Fruit fly (Drosophila melanogaster) whole organism, embryonic: Measurements from ENCODE around the gene Cyp303a1.
A peak's percentile ranks its signal among the peaks of the same experiment; 100 is the strongest.

Experiments used
- Ada2b ChIP-seq: fragments of 200-800 bp; sonication (Bioruptor generic); IDR thresholded peaks from 2 replicates; pipeline ENCODE4 v1.3.6; 2022; ENCODE audit warnings: missing biosample characterization, missing genetic modification characterization
- Asciz ChIP-seq: fragments of 200-800 bp; sonication (Bioruptor generic); optimal IDR thresholded peaks from 2 replicates; lab custom pipeline; 2017; ENCODE audit warnings: missing biosample characterization, mild to moderate bottlenecking, missing genetic modification characterization, missing genetic modification reagents
- CG12104 ChIP-seq: fragments of 200-800 bp; sonication (Bioruptor generic); optimal IDR thresholded peaks from 3 replicates; lab custom pipeline; 2016; ENCODE audit warnings: missing biosample characterization, missing genetic modification characterization
- CG12155 ChIP-seq: fragments of 200-800 bp; sonication (Bioruptor generic); optimal IDR thresholded peaks from 3 replicates; lab custom pipeline; 2016; ENCODE audit warnings: missing biosample characterization, missing genetic modification characterization
- CG12659 ChIP-seq: fragments of 200-800 bp; sonication (Bioruptor generic); optimal IDR thresholded peaks from 3 replicates; lab custom pipeline; 2017; ENCODE audit warnings: mild to moderate bottlenecking, missing biosample characterization, missing genetic modification reagents, missing genetic modification characterization
- CG12769 ChIP-seq: fragments of 200-800 bp; sonication (Bioruptor generic); optimal IDR thresholded peaks from 2 replicates; lab custom pipeline; 2019; ENCODE audit warnings: missing biosample characterization, mild to moderate bottlenecking, missing genetic modification characterization, moderate library complexity
- CG14441 ChIP-seq: fragments of 200-800 bp; sonication (Bioruptor generic); IDR thresholded peaks from 2 replicates; pipeline ENCODE4 v1.3.6; 2022; ENCODE audit warnings: missing biosample characterization, missing genetic modification characterization
- CG30431 ChIP-seq: fragments of 200-800 bp; sonication (Bioruptor generic); optimal IDR thresholded peaks from 2 replicates; lab custom pipeline; 2017; ENCODE audit warnings: missing biosample characterization, missing genetic modification characterization
- CG4404 ChIP-seq: fragments of 200-800 bp; sonication (Bioruptor generic); IDR thresholded peaks from 2 replicates; pipeline ENCODE4 v1.3.6; 2022; ENCODE audit warnings: missing biosample characterization, missing genetic modification characterization
- CG4730 ChIP-seq: fragments of 200-800 bp; sonication (Bioruptor generic); IDR thresholded peaks from 2 replicates; pipeline ENCODE4 v1.3.6; 2022; ENCODE audit warnings: missing biosample characterization, missing genetic modification characterization
- CG4854 ChIP-seq: fragments of 200-800 bp; sonication (Bioruptor generic); optimal IDR thresholded peaks from 2 replicates; lab custom pipeline; 2016; ENCODE audit warnings: missing biosample characterization, missing genetic modification characterization, inconsistent platforms
- CG6175 ChIP-seq: fragments of 200-800 bp; sonication (Bioruptor generic); IDR thresholded peaks from 3 replicates; pipeline ENCODE4 v1.3.6; 2022; ENCODE audit warnings: missing biosample characterization, missing genetic modification characterization
- CG7357 ChIP-seq: fragments of 200-800 bp; sonication (Bioruptor generic); IDR thresholded peaks from 3 replicates; pipeline ENCODE4 v1.3.6; 2022; ENCODE audit warnings: missing biosample characterization, missing genetic modification characterization
- CG7963 ChIP-seq: fragments of 200-800 bp; sonication (Bioruptor generic); IDR thresholded peaks from 3 replicates; pipeline ENCODE4 v1.3.6; 2022; ENCODE audit warnings: missing biosample characterization, missing genetic modification characterization; ENCODE audit not compliant: partially characterized antibody
- CG8089 ChIP-seq: fragments of 200-800 bp; sonication (Bioruptor generic); optimal IDR thresholded peaks from 3 replicates; lab custom pipeline; 2016; ENCODE audit warnings: missing biosample characterization, missing genetic modification characterization
- CG8359 ChIP-seq: fragments of 200-800 bp; sonication (Bioruptor generic); optimal IDR thresholded peaks from 2 replicates; lab custom pipeline; 2017; ENCODE audit warnings: missing biosample characterization, mild to moderate bottlenecking, missing genetic modification characterization, borderline replicate concordance
- CG8765 ChIP-seq: fragments of 200-800 bp; sonication (Bioruptor generic); IDR thresholded peaks from 2 replicates; pipeline ENCODE4 v1.3.6; 2022; ENCODE audit warnings: missing biosample characterization, missing genetic modification characterization
- CG9609 ChIP-seq: fragments of 200-800 bp; sonication (Bioruptor generic); optimal IDR thresholded peaks from 3 replicates; lab custom pipeline; 2016; ENCODE audit warnings: missing biosample characterization, missing genetic modification characterization
- Dad ChIP-seq: fragments of 200-800 bp; sonication (Bioruptor generic); optimal IDR thresholded peaks from 3 replicates; lab custom pipeline; 2016; ENCODE audit warnings: missing biosample characterization, missing genetic modification characterization
- Doc3 ChIP-seq: fragments of 200-800 bp; sonication (Bioruptor generic); IDR thresholded peaks from 3 replicates; pipeline ENCODE4 v1.3.6; 2022; ENCODE audit warnings: missing biosample characterization, missing genetic modification characterization; ENCODE audit not compliant: partially characterized antibody
- Fer1 ChIP-seq: fragments of 200-800 bp; sonication (Bioruptor generic); optimal IDR thresholded peaks from 2 replicates; lab custom pipeline; 2017; ENCODE audit warnings: missing biosample characterization, mild to moderate bottlenecking, missing genetic modification characterization
- Fer3 ChIP-seq: fragments of 200-800 bp; sonication (Bioruptor generic); optimal IDR thresholded peaks from 2 replicates; lab custom pipeline; 2018; ENCODE audit warnings: missing biosample characterization, mild to moderate bottlenecking, missing genetic modification characterization, moderate library complexity
- H15 ChIP-seq: fragments of 200-800 bp; sonication (Bioruptor generic); IDR thresholded peaks from 3 replicates; pipeline ENCODE4 v1.3.6; 2022; ENCODE audit warnings: missing biosample characterization, missing genetic modification characterization
- Jarid2 ChIP-seq: fragments of 200-800 bp; sonication (Bioruptor generic); optimal IDR thresholded peaks from 3 replicates; lab custom pipeline; 2017; ENCODE audit warnings: mild to moderate bottlenecking, missing biosample characterization, missing genetic modification reagents, missing genetic modification characterization
- Lpt ChIP-seq: fragments of >200 bp; optimal IDR thresholded peaks from 2 replicates; lab custom pipeline; 2018; ENCODE audit warnings: missing biosample characterization, missing genetic modification characterization
- MTF-1 ChIP-seq: fragments of 200-800 bp; sonication (Bioruptor generic); optimal IDR thresholded peaks from 2 replicates; lab custom pipeline; 2018; ENCODE audit warnings: missing biosample characterization, mild to moderate bottlenecking, missing genetic modification characterization, borderline replicate concordance
- Mrtf ChIP-seq: fragments of 200-800 bp; sonication (Bioruptor generic); IDR thresholded peaks from 3 replicates; pipeline ENCODE4 v1.3.6; 2022; ENCODE audit warnings: missing biosample characterization, missing genetic modification characterization
- Six4 ChIP-seq: fragments of 200-800 bp; sonication (Bioruptor generic); optimal IDR thresholded peaks from 2 replicates; lab custom pipeline; 2016; ENCODE audit warnings: missing biosample characterization, missing genetic modification characterization
- aop ChIP-seq: fragments of 200-800 bp; sonication (Bioruptor generic); IDR thresholded peaks from 2 replicates; pipeline ENCODE4 v1.3.6; 2022; ENCODE audit warnings: missing biosample characterization, missing genetic modification characterization
- bigmax ChIP-seq: fragments of 200-800 bp; sonication (Bioruptor generic); optimal IDR thresholded peaks from 2 replicates; lab custom pipeline; 2018; ENCODE audit warnings: missing biosample characterization, mild to moderate bottlenecking, missing genetic modification characterization
- cas ChIP-seq: fragments of 200-800 bp; sonication (Bioruptor generic); IDR thresholded peaks from 2 replicates; pipeline ENCODE4 v1.3.6; 2022; ENCODE audit warnings: missing biosample characterization, missing genetic modification characterization
- chm ChIP-seq: fragments of 200-800 bp; sonication (Bioruptor generic); IDR thresholded peaks from 2 replicates; pipeline ENCODE4 v1.3.6; 2022; ENCODE audit warnings: missing biosample characterization, missing genetic modification characterization
- corto ChIP-seq: fragments of 200-800 bp; sonication (Bioruptor generic); optimal IDR thresholded peaks from 2 replicates; lab custom pipeline; 2016; ENCODE audit warnings: missing biosample characterization, mild to moderate bottlenecking, missing genetic modification characterization, moderate library complexity
- crol ChIP-seq: fragments of 200-800 bp; sonication (Bioruptor generic); IDR thresholded peaks from 2 replicates; pipeline ENCODE4 v1.3.6; 2022; ENCODE audit warnings: missing biosample characterization, missing genetic modification characterization
- dysf ChIP-seq: fragments of 200-800 bp; sonication (Bioruptor generic); IDR thresholded peaks from 3 replicates; pipeline ENCODE4 v1.3.6; 2022; ENCODE audit warnings: missing biosample characterization, missing genetic modification characterization
- ewg ChIP-seq: fragments of 200-800 bp; sonication (Bioruptor generic); optimal IDR thresholded peaks from 3 replicates; lab custom pipeline; 2017; ENCODE audit warnings: mild to moderate bottlenecking, missing biosample characterization, missing genetic modification reagents, missing genetic modification characterization
- inv ChIP-seq: fragments of 200-800 bp; sonication (Bioruptor generic); IDR thresholded peaks from 2 replicates; pipeline ENCODE4 v1.3.6; 2022; ENCODE audit warnings: missing biosample characterization, missing genetic modification characterization; ENCODE audit not compliant: partially characterized antibody
- lilli ChIP-seq: fragments of 200-800 bp; sonication (Bioruptor generic); optimal IDR thresholded peaks from 3 replicates; lab custom pipeline; 2016; ENCODE audit warnings: missing biosample characterization, missing genetic modification characterization
- mirr ChIP-seq: fragments of 200-800 bp; sonication (Bioruptor generic); optimal IDR thresholded peaks from 3 replicates; lab custom pipeline; 2018; ENCODE audit warnings: missing biosample characterization, mild to moderate bottlenecking, missing genetic modification characterization
- mld ChIP-seq: fragments of 200-800 bp; sonication (Bioruptor generic); IDR thresholded peaks from 3 replicates; pipeline ENCODE4 v1.3.6; 2022; ENCODE audit warnings: missing biosample characterization, missing genetic modification characterization; ENCODE audit not compliant: partially characterized antibody
- oc ChIP-seq: fragments of 200-800 bp; sonication (Bioruptor generic); optimal IDR thresholded peaks from 2 replicates; lab custom pipeline; 2018; ENCODE audit warnings: missing biosample characterization, mild to moderate bottlenecking, missing genetic modification characterization, moderate library complexity
- odd ChIP-seq: fragments of 200-800 bp; sonication (Bioruptor generic); optimal IDR thresholded peaks from 2 replicates; lab custom pipeline; 2017; ENCODE audit warnings: missing biosample characterization, mild to moderate bottlenecking, missing genetic modification characterization
- seq ChIP-seq: fragments of 200-800 bp; sonication (Bioruptor generic); IDR thresholded peaks from 2 replicates; pipeline ENCODE4 v1.3.6; 2022; ENCODE audit warnings: missing biosample characterization, missing genetic modification characterization
- ssp ChIP-seq: fragments of 200-800 bp; sonication (Bioruptor generic); IDR thresholded peaks from 2 replicates; pipeline ENCODE4 v1.3.6; 2022; ENCODE audit warnings: missing biosample characterization, missing genetic modification characterization
- stwl ChIP-seq: fragments of 200-800 bp; sonication (Bioruptor generic); optimal IDR thresholded peaks from 3 replicates; lab custom pipeline; 2018; ENCODE audit warnings: missing biosample characterization, mild to moderate bottlenecking, missing genetic modification characterization, moderate library complexity
- tin ChIP-seq: fragments of 200-800 bp; sonication (Bioruptor generic); optimal IDR thresholded peaks from 3 replicates; lab custom pipeline; 2016; ENCODE audit warnings: missing biosample characterization, missing genetic modification characterization
- vnd ChIP-seq: fragments of 200-800 bp; sonication (Bioruptor generic); IDR thresholded peaks from 3 replicates; pipeline ENCODE4 v1.3.6; 2022; ENCODE audit warnings: missing biosample characterization, missing genetic modification characterization; ENCODE audit not compliant: partially characterized antibody
- vvl ChIP-seq: fragments of 200-800 bp; sonication (Bioruptor generic); IDR thresholded peaks from 2 replicates; pipeline ENCODE4 v1.3.6; 2022; ENCODE audit warnings: missing biosample characterization, missing genetic modification characterization

Cyp303a1 gene

dm6 chr2L:16257227-16258071, 36.5 kb upstream of the Cyp303a1 start, which contains the start of the genes PRL-1 and EndoGI (continued):
- TF ChIP-seq Doc3 (peak; percentile 97), dysf (GFP tag; lab: Robert Waterston, UW) (peak; percentile 79; the same call in 1 of the 3 replicates), Dad (GFP tag; lab: Kevin White, UChicago) (peak; percentile 32), lilli (GFP tag; lab: Kevin White, UChicago) (peak; percentile 27), CG7963 (peak; percentile 99), inv (GFP tag; lab: Robert Waterston, UW) (peak; percentile 99), ssp (GFP tag; lab: Robert Waterston, UW) (no peak), aop (no peak), mirr (GFP tag; lab: Kevin White, UChicago) (no peak), CG30431 (no peak), bigmax (peak; percentile 98), CG9609 (GFP tag; lab: Kevin White, UChicago) (peak; percentile 8), cas (GFP tag; lab: Robert Waterston, UW) (0 out of 2 replicates have a peak, but pooled peaks have one; percentile 44), Fer1 (GFP tag; lab: Kevin White, UChicago) (peak; percentile 65), CG12155 (GFP tag; lab: Kevin White, UChicago) (peak; percentile 58), CG12104 (GFP tag; lab: Kevin White, UChicago) (peak; percentile 74), CG14441 (GFP tag; lab: Robert Waterston, UW) (peak; percentile 59; the same call in 1 of the 2 replicates), ewg (peak; percentile 33), crol (GFP tag; lab: Robert Waterston, UW) (no peak), H15 (no peak), vvl (GFP tag; lab: Robert Waterston, UW) (peak; percentile 88), corto (GFP tag; lab: Kevin White, UChicago) (no peak), Lpt (GFP tag; lab: Kevin White, UChicago) (no peak), CG6175 (no peak), stwl (tag; lab: Kevin White, UChicago) (peak; percentile 96), vnd (GFP tag; lab: Robert Waterston, UW) (peak; percentile 100), seq (0 out of 2 replicates have a peak, but pooled peaks have one; percentile 62), odd (peak; percentile 59), chm (GFP tag; lab: Robert Waterston, UW) (peak; percentile 83; the same call in 1 of the 2 replicates), CG8765 (GFP tag; lab: Robert Waterston, UW) (peak; percentile 43; the same call in 1 of the 2 replicates), CG12659 (GFP tag; lab: Kevin White, UChicago) (peak; percentile 90), mld (peak; percentile 99), Mrtf (GFP tag; lab: Robert Waterston, UW) (no peak), CG8089 (no peak), Six4 (GFP tag; lab: Kevin White, UChicago) (peak; percentile 54), Ada2b (GFP tag; lab: Robert Waterston, UW) (peak; percentile 50; the same call in 1 of the 2 replicates), Asciz (GFP tag; lab: Kevin White, UChicago) (no peak), CG4404 (GFP tag; lab: Robert Waterston, UW) (no peak), Fer3 (tag; lab: Kevin White, UChicago) (peak; percentile 87), CG4730 (GFP tag; lab: Robert Waterston, UW) (peak; percentile 56; the same call in 1 of the 2 replicates), oc (tag; lab: Kevin White, UChicago) (peak; percentile 67), CG12769 (tag; lab: Kevin White, UChicago) (no peak), CG8359 (no peak), CG4854 (GFP tag; lab: Kevin White, UChicago) (no peak), tin (GFP tag; lab: Kevin White, UChicago) (peak; percentile 46), MTF-1 (GFP tag; lab: Kevin White, UChicago) (no peak), CG7357 (GFP tag; lab: Robert Waterston, UW) (no peak), Jarid2 (GFP tag; lab: Kevin White, UChicago) (peak; percentile 11)
